Fruit fly (Drosophila melanogaster): ENCODE measurements around the gene CG11398.
A peak's percentile ranks its signal among the peaks of the same experiment; 100 is the strongest.

The CG11398 gene

dm6 chrX:1234817-1235617, 20.1 kb upstream of the CG11398 start (continued):
- TF ChIP-seq slou (GFP tag; optimal IDR thresholded peaks at IDR 0.05) (peak; percentile 31), CG33213 (GFP tag; optimal IDR thresholded peaks at IDR 0.05) (peak; percentile 66), p53 (GFP tag; optimal IDR thresholded peaks at IDR 0.05) (no peak), CoRest (tag; optimal IDR thresholded peaks at IDR 0.05) (peak; percentile 83), pan (optimal IDR thresholded peaks at IDR 0.05) (peak in 1 of 2 experiments; percentile 66), pan (GFP tag; optimal IDR thresholded peaks at IDR 0.05 in 1 of 2, IDR thresholded peaks at IDR 0.05 in 1 of 2) (peak in 1 of 2 experiments; percentile 88), gcm2 (GFP tag; optimal IDR thresholded peaks at IDR 0.05) (no peak), fd96Cb (tag; optimal IDR thresholded peaks at IDR 0.05) (peak; percentile 85), Abd-B (GFP tag; optimal IDR thresholded peaks at IDR 0.05) (peak; percentile 75), ind (GFP tag; optimal IDR thresholded peaks at IDR 0.05) (peak; percentile 65), kay (GFP tag; optimal IDR thresholded peaks at IDR 0.05) (no peak), CG6689 (GFP tag; IDR thresholded peaks at IDR 0.05) (peak; percentile 82), Ada2b (GFP tag; IDR thresholded peaks at IDR 0.05) (peak; percentile 61), org-1 (GFP tag; optimal IDR thresholded peaks at IDR 0.05) (peak; percentile 81), CG4617 (GFP tag; optimal IDR thresholded peaks at IDR 0.05; ENCODE audit: borderline replicate concordance) (no peak), chinmo (GFP tag; IDR thresholded peaks at IDR 0.05; ENCODE audit: partially characterized antibody) (0 out of 4 replicates have a peak, but pooled peaks have one; percentile 55), CG4854 (GFP tag; optimal IDR thresholded peaks at IDR 0.05) (peak; percentile 70), shn (GFP tag; optimal IDR thresholded peaks at IDR 0.05) (peak; percentile 73), Atf6 (GFP tag; IDR thresholded peaks at IDR 0.05) (peak; percentile 81), CG17802 (tag; optimal IDR thresholded peaks at IDR 0.05) (peak; percentile 67), oc (tag; optimal IDR thresholded peaks at IDR 0.05) (peak; percentile 71), NFAT (GFP tag; IDR thresholded peaks at IDR 0.05) (peak; percentile 71), CTCF (GFP tag; optimal IDR thresholded peaks at IDR 0.05) (no peak), CG2129 (GFP tag; IDR thresholded peaks at IDR 0.05; ENCODE audit: partially characterized antibody) (peak; percentile 50), zfh1 (GFP tag; IDR thresholded peaks at IDR 0.05) (peak; percentile 87), Hr78 (GFP tag; optimal IDR thresholded peaks at IDR 0.05) (peak in 1 of 2 experiments; percentile 24), B-H1 (GFP tag; IDR thresholded peaks at IDR 0.05) (peak; percentile 73), ap (GFP tag; IDR thresholded peaks at IDR 0.05) (peak; percentile 58), tio (GFP tag; optimal IDR thresholded peaks at IDR 0.05) (peak; percentile 51), cwo (GFP tag; optimal IDR thresholded peaks at IDR 0.05) (peak; percentile 69), Dek (tag; optimal IDR thresholded peaks at IDR 0.05) (peak; percentile 79), unpg (GFP tag; optimal IDR thresholded peaks at IDR 0.05) (peak; percentile 82), Nf-YC (tag; optimal IDR thresholded peaks at IDR 0.05) (peak; percentile 62), CG18599 (GFP tag; optimal IDR thresholded peaks at IDR 0.05) (peak; percentile 85), CG3163 (GFP tag; optimal IDR thresholded peaks at IDR 0.05) (peak; percentile 52), bowl (GFP tag; IDR thresholded peaks at IDR 0.05) (0 out of 2 replicates have a peak, but pooled peaks have one; percentile 22), knrl (GFP tag; IDR thresholded peaks at IDR 0.05; ENCODE audit: partially characterized antibody) (no peak), br (optimal IDR thresholded peaks at IDR 0.05) (no peak), CG6175 (GFP tag; IDR thresholded peaks at IDR 0.05) (0 out of 3 replicates have a peak, but pooled peaks have one; percentile 47), CG9797 (GFP tag; optimal IDR thresholded peaks at IDR 0.05) (no peak), mirr (GFP tag; optimal IDR thresholded peaks at IDR 0.05) (peak; percentile 36), CG12942 (GFP tag; optimal IDR thresholded peaks at IDR 0.05) (peak; percentile 43), Blimp-1 (GFP tag; optimal IDR thresholded peaks at IDR 0.05) (peak; percentile 80), CG16815 (GFP tag; optimal IDR thresholded peaks at IDR 0.05) (peak; percentile 75), danr (GFP tag; IDR thresholded peaks at IDR 0.05) (peak; percentile 61; the same call in 1 of the 2 replicates), CG15011 (GFP tag; optimal IDR thresholded peaks at IDR 0.05) (peak; percentile 51), wdn (GFP tag; IDR thresholded peaks at IDR 0.05) (0 out of 2 replicates have a peak, but pooled peaks have one; percentile 28)

Data from whole organism, embryonic.